Fruit fly (Drosophila melanogaster) whole organism, embryonic: ENCODE results near the gene Nthl1.
A peak's percentile ranks its signal among the peaks of the same experiment; 100 is the strongest.

Experiments
- Blimp-1 ChIP-seq: fragments of 200-800 bp; sonication (Bioruptor generic); optimal IDR thresholded peaks from 3 replicates; lab custom pipeline; 2018; ENCODE audit warnings: missing biosample characterization, missing genetic modification characterization, mild to moderate bottlenecking, moderate library complexity, missing genetic modification reagents
- CG10209 ChIP-seq: fragments of 200-800 bp; sonication (Bioruptor generic); optimal IDR thresholded peaks from 3 replicates; lab custom pipeline; 2017; ENCODE audit warnings: missing biosample characterization, mild to moderate bottlenecking, missing genetic modification characterization, missing genetic modification reagents
- CG12071 ChIP-seq: fragments of 200-800 bp; sonication (Bioruptor generic); optimal IDR thresholded peaks from 3 replicates; lab custom pipeline; 2018; ENCODE audit warnings: missing biosample characterization, mild to moderate bottlenecking, missing genetic modification characterization
- CG12942 ChIP-seq: fragments of 200-800 bp; sonication (Bioruptor generic); optimal IDR thresholded peaks from 3 replicates; lab custom pipeline; 2016; ENCODE audit warnings: missing biosample characterization, missing genetic modification characterization
- CG15011 ChIP-seq: fragments of 200-800 bp; sonication (Bioruptor generic); optimal IDR thresholded peaks from 3 replicates; lab custom pipeline; 2018; ENCODE audit warnings: missing biosample characterization, mild to moderate bottlenecking, missing genetic modification characterization
- CG15696 ChIP-seq: fragments of 200-800 bp; sonication (Bioruptor generic); optimal IDR thresholded peaks from 2 replicates; lab custom pipeline; 2019; ENCODE audit warnings: missing biosample characterization, mild to moderate bottlenecking, missing genetic modification characterization, moderate library complexity
- CG17568 ChIP-seq: fragments of 200-800 bp; sonication (Bioruptor generic); optimal IDR thresholded peaks from 2 replicates; lab custom pipeline; 2018; ENCODE audit warnings: missing biosample characterization, mild to moderate bottlenecking, missing genetic modification characterization, moderate library complexity
- CG1832 ChIP-seq: fragments of 200-800 bp; sonication (Bioruptor generic); optimal IDR thresholded peaks from 2 replicates; lab custom pipeline; 2017; ENCODE audit warnings: missing biosample characterization, mild to moderate bottlenecking, missing genetic modification characterization, inconsistent platforms
- CG33213 ChIP-seq: fragments of 200-800 bp; sonication (Bioruptor generic); optimal IDR thresholded peaks from 3 replicates; lab custom pipeline; 2016; ENCODE audit warnings: missing biosample characterization, missing genetic modification characterization
- CG33557 ChIP-seq: fragments of 200-800 bp; sonication (Bioruptor generic); optimal IDR thresholded peaks from 2 replicates; lab custom pipeline; 2019; ENCODE audit warnings: missing biosample characterization, mild to moderate bottlenecking, missing genetic modification characterization, moderate library complexity
- CG8478 ChIP-seq: fragments of >200 bp; optimal IDR thresholded peaks from 2 replicates; lab custom pipeline; 2018
- CG8944 ChIP-seq: fragments of 200-800 bp; sonication (Bioruptor generic); optimal IDR thresholded peaks from 3 replicates; lab custom pipeline; 2016; ENCODE audit warnings: missing biosample characterization, missing genetic modification characterization
- Chrac-16 ChIP-seq: fragments of 200-800 bp; sonication (Bioruptor generic); optimal IDR thresholded peaks from 3 replicates; lab custom pipeline; 2016; ENCODE audit warnings: missing biosample characterization, missing genetic modification characterization
- D ChIP-seq, 2 experiments: fragments of 200-800 bp in 1 of 2; fragments of >200 bp in 1 of 2; sonication (Bioruptor generic) in 1 of 2; optimal IDR thresholded peaks; 2 replicates in 1 of 2; 3 replicates in 1 of 2; lab custom pipeline; 2017; ENCODE audit warnings: mild to moderate bottlenecking in 1 of 2, missing biosample characterization in 1 of 2, missing genetic modification characterization in 1 of 2, missing genetic modification reagents in 1 of 2
- D19A ChIP-seq: fragments of 200-800 bp; optimal IDR thresholded peaks from 3 replicates; lab custom pipeline; 2019; ENCODE audit warnings: missing biosample characterization, mild to moderate bottlenecking, missing genetic modification characterization, moderate library complexity
- Ets65A ChIP-seq: fragments of 200-800 bp; sonication (Bioruptor generic); peaks from one replicate; lab custom pipeline; 2016; ENCODE audit warnings: missing biosample characterization, missing genetic modification characterization
- Fer1 ChIP-seq: fragments of 200-800 bp; sonication (Bioruptor generic); optimal IDR thresholded peaks from 2 replicates; lab custom pipeline; 2017; ENCODE audit warnings: missing biosample characterization, mild to moderate bottlenecking, missing genetic modification characterization
- Fer2 ChIP-seq: fragments of 200-800 bp; sonication (Bioruptor generic); optimal IDR thresholded peaks from 2 replicates; lab custom pipeline; 2018; ENCODE audit warnings: missing biosample characterization, mild to moderate bottlenecking, missing genetic modification characterization, moderate library complexity
- Fer3 ChIP-seq: fragments of 200-800 bp; sonication (Bioruptor generic); optimal IDR thresholded peaks from 2 replicates; lab custom pipeline; 2018; ENCODE audit warnings: missing biosample characterization, mild to moderate bottlenecking, missing genetic modification characterization, moderate library complexity
- HLH3B ChIP-seq: fragments of 200-800 bp; sonication (Bioruptor generic); IDR thresholded peaks from 2 replicates; pipeline ENCODE4 v1.3.6; 2022; ENCODE audit warnings: missing biosample characterization, missing genetic modification characterization
- HLHmδ ChIP-seq: fragments of 200-800 bp; sonication (Bioruptor generic); optimal IDR thresholded peaks from 2 replicates; lab custom pipeline; 2018; ENCODE audit warnings: missing biosample characterization, mild to moderate bottlenecking, missing genetic modification characterization, moderate library complexity
- Hsf ChIP-seq: fragments of 200-800 bp; sonication (Bioruptor generic); optimal IDR thresholded peaks from 3 replicates; lab custom pipeline; 2016; ENCODE audit warnings: missing biosample characterization, missing genetic modification characterization
- Kr ChIP-seq: fragments of 200-800 bp; sonication (Bioruptor generic); optimal IDR thresholded peaks from 2 replicates; lab custom pipeline; 2017; ENCODE audit warnings: missing biosample characterization, mild to moderate bottlenecking, missing genetic modification characterization
- Oli ChIP-seq: fragments of 200-800 bp; sonication (Bioruptor generic); optimal IDR thresholded peaks from 2 replicates; lab custom pipeline; 2018; ENCODE audit warnings: missing biosample characterization, mild to moderate bottlenecking, missing genetic modification characterization, moderate library complexity
- Tbp ChIP-seq: fragments of >200 bp; optimal IDR thresholded peaks from 2 replicates; lab custom pipeline; 2018; ENCODE audit warnings: missing biosample characterization, missing genetic modification characterization
- Vsx1 ChIP-seq: fragments of 200-800 bp; sonication (Bioruptor generic); optimal IDR thresholded peaks from 2 replicates; lab custom pipeline; 2017; ENCODE audit warnings: missing biosample characterization, mild to moderate bottlenecking, missing genetic modification characterization, missing genetic modification reagents
- ac ChIP-seq: fragments of 200-800 bp; sonication (Bioruptor generic); optimal IDR thresholded peaks from 3 replicates; lab custom pipeline; 2017; ENCODE audit warnings: missing biosample characterization, mild to moderate bottlenecking, missing genetic modification characterization
- az2 ChIP-seq: fragments of 200-800 bp; sonication (Bioruptor generic); optimal IDR thresholded peaks from 3 replicates; lab custom pipeline; 2016; ENCODE audit warnings: missing biosample characterization, missing genetic modification characterization
- bbx ChIP-seq: fragments of 200-800 bp; sonication (Bioruptor generic); IDR thresholded peaks from 2 replicates; pipeline ENCODE4 v1.3.6; 2022; ENCODE audit warnings: missing biosample characterization, missing genetic modification characterization; ENCODE audit not compliant: partially characterized antibody
- cg ChIP-seq: fragments of 200-800 bp; sonication (Bioruptor generic); optimal IDR thresholded peaks from 3 replicates; lab custom pipeline; 2019; ENCODE audit warnings: missing biosample characterization, mild to moderate bottlenecking, missing genetic modification characterization, moderate library complexity
- corto ChIP-seq: fragments of 200-800 bp; sonication (Bioruptor generic); optimal IDR thresholded peaks from 2 replicates; lab custom pipeline; 2016; ENCODE audit warnings: missing biosample characterization, mild to moderate bottlenecking, missing genetic modification characterization, moderate library complexity
- dmrt11E ChIP-seq: fragments of 200-800 bp; sonication (Bioruptor generic); optimal IDR thresholded peaks from 3 replicates; lab custom pipeline; 2018; ENCODE audit warnings: missing biosample characterization, mild to moderate bottlenecking, missing genetic modification characterization, moderate library complexity
- fd102C ChIP-seq: fragments of 200-800 bp; sonication (Bioruptor generic); optimal IDR thresholded peaks from 2 replicates; lab custom pipeline; 2018; ENCODE audit warnings: missing biosample characterization, mild to moderate bottlenecking, missing genetic modification characterization, moderate library complexity
- fd96Cb ChIP-seq: fragments of 200-800 bp; sonication (Bioruptor generic); optimal IDR thresholded peaks from 2 replicates; lab custom pipeline; 2018; ENCODE audit warnings: missing biosample characterization, mild to moderate bottlenecking, missing genetic modification characterization, moderate library complexity
- hth ChIP-seq: fragments of >200 bp; optimal IDR thresholded peaks from 2 replicates; lab custom pipeline; 2017; ENCODE audit warnings: inconsistent platforms
- jing ChIP-seq: fragments of 200-800 bp; sonication (Bioruptor generic); optimal IDR thresholded peaks from 2 replicates; lab custom pipeline; 2018; ENCODE audit warnings: missing biosample characterization, mild to moderate bottlenecking, missing genetic modification characterization
- kay ChIP-seq: fragments of 200-800 bp; sonication (Bioruptor generic); optimal IDR thresholded peaks from 2 replicates; lab custom pipeline; 2016; ENCODE audit warnings: missing biosample characterization, missing genetic modification characterization
- nerfin-2 ChIP-seq: fragments of 200-800 bp; sonication (Bioruptor generic); IDR thresholded peaks from 2 replicates; pipeline ENCODE4 v1.3.6; 2022; ENCODE audit warnings: missing biosample characterization, missing genetic modification characterization; ENCODE audit not compliant: partially characterized antibody
- p53 ChIP-seq: fragments of 200-800 bp; sonication (Bioruptor generic); optimal IDR thresholded peaks from 2 replicates; lab custom pipeline; 2016; ENCODE audit warnings: missing biosample characterization, missing genetic modification characterization
- sd ChIP-seq: fragments of 200-800 bp; sonication (Bioruptor generic); optimal IDR thresholded peaks from 3 replicates; lab custom pipeline; 2018; ENCODE audit warnings: missing biosample characterization, mild to moderate bottlenecking, missing genetic modification characterization, moderate library complexity
- sens ChIP-seq: fragments of 200-800 bp; sonication (Bioruptor generic); peaks from one replicate; lab custom pipeline; 2016; ENCODE audit warnings: missing biosample characterization, missing genetic modification characterization
- slbo ChIP-seq: fragments of 200-800 bp; sonication (Bioruptor generic); IDR thresholded peaks from 2 replicates; pipeline ENCODE4 v1.3.6; 2022; ENCODE audit warnings: missing biosample characterization, missing genetic modification characterization
- so ChIP-seq: fragments of 200-800 bp; sonication (Bioruptor generic); IDR thresholded peaks from 3 replicates; pipeline ENCODE4 v1.3.6; 2022; ENCODE audit warnings: missing biosample characterization, missing genetic modification characterization
- ssp ChIP-seq: fragments of 200-800 bp; sonication (Bioruptor generic); IDR thresholded peaks from 2 replicates; pipeline ENCODE4 v1.3.6; 2022; ENCODE audit warnings: missing biosample characterization, missing genetic modification characterization
- stc ChIP-seq: fragments of 200-800 bp; sonication (Bioruptor generic); IDR thresholded peaks from 2 replicates; pipeline ENCODE4 v1.3.6; 2022; ENCODE audit warnings: missing biosample characterization, missing genetic modification characterization
- tll ChIP-seq, 2 experiments: fragments of 200-800 bp in 1 of 2; fragments of >200 bp in 1 of 2; sonication (Bioruptor generic) in 1 of 2; optimal IDR thresholded peaks; 2 replicates each; lab custom pipeline; 2017 to 2019; ENCODE audit warnings: missing biosample characterization in 2 of 2, missing genetic modification characterization in 2 of 2, mild to moderate bottlenecking in 1 of 2, moderate library complexity in 1 of 2
- unpg ChIP-seq: fragments of 200-800 bp; sonication (Bioruptor generic); optimal IDR thresholded peaks from 3 replicates; lab custom pipeline; 2018; ENCODE audit warnings: missing biosample characterization, mild to moderate bottlenecking, missing genetic modification characterization, moderate library complexity
- vvl ChIP-seq: fragments of 200-800 bp; sonication (Bioruptor generic); IDR thresholded peaks from 2 replicates; pipeline ENCODE4 v1.3.6; 2022; ENCODE audit warnings: missing biosample characterization, missing genetic modification characterization
- wor ChIP-seq: fragments of 200-800 bp; sonication (Bioruptor generic); IDR thresholded peaks from 2 replicates; pipeline ENCODE4 v1.3.6; 2022; ENCODE audit warnings: missing biosample characterization, missing genetic modification characterization

The Nthl1 gene

DNA sequence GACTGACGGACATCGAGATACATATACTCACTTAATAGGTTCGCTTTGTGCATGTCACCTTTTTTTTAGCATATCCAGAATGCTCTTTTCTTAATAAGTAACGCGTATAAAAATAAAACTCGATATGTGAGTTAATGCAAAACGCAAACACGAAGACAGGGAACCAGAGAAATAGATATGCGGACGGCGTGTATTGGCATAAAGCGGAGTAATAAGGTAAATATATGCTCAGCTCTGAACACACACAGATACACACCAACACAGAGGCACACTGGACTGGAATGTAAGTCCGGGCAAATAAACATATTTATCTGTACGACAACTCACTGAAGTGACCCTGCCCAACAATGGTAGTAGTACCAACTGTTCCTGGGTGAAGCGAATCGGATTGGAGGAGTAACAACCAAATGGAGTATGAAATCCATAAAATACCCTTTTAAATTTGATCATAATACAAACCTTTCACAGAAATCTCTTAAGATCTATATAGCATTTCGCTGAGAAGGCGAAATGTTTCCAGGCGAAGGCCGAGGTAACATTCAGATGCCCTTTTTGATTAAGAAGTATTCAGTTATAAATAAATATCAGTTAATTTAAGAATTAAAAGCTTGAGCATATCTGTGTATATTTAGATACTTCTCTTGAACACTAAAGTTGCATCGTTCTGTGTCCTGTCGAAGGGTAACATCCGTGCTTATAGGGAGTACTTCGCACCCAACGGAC, 7.8 kb upstream of the Nthl1 start (continued):
- TF ChIP-seq CG12071 (no peak), CG15011 (GFP tag; lab: Kevin White, UChicago) (peak; percentile 3), fd102C (peak; percentile 50), cg (GFP tag; lab: Kevin White, UChicago) (peak; percentile 10), slbo (GFP tag; lab: Robert Waterston, UW) (no peak), Tbp (no peak), stc (GFP tag; lab: Robert Waterston, UW) (no peak), CG10209 (GFP tag; lab: Kevin White, UChicago) (peak; percentile 30), CG33213 (GFP tag; lab: Kevin White, UChicago) (peak; percentile 20)
- TF ChIP-seq, all 482 proteins: peak for 33

DNA sequence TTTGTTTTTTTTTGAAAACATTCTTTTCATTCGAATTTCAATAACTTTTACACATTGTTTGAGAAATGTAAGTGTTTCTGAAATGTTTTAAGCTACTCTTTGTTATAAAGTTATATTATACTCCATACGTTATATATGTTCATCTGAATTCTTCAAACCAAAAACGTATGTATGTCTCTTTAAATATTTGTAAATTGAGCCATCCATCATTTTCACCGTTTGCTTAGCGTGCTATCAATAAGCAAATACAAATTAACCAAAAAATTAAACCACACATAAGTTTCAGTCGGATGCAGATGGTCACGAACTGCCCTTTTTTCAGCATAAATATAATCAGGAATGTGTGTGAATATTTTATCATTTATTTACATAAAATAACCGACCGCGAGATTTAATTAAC, 7.0 kb upstream of the Nthl1 start:
- no peak for TF ChIP-seq wor (GFP tag; lab: Robert Waterston, UW)
- TF ChIP-seq unpg (GFP tag; lab: Kevin White, UChicago), result no peak
- TF ChIP-seq CG15696 (tag; lab: Kevin White, UChicago), result peak; percentile 38
- TF ChIP-seq ssp (GFP tag; lab: Robert Waterston, UW), result no peak
- peak; percentile 11 for TF ChIP-seq D19A
- no peak for TF ChIP-seq Fer3 (tag; lab: Kevin White, UChicago)
- peak; percentile 35 for TF ChIP-seq ac (GFP tag; lab: Kevin White, UChicago)
- no peak for TF ChIP-seq Oli (tag; lab: Kevin White, UChicago)
- peak; percentile 60 for TF ChIP-seq sens (GFP tag; lab: Kevin White, UChicago)
- no peak for TF ChIP-seq D (optimal IDR thresholded peaks at IDR 0.05; lab: Kevin White, UChicago)
- no peak for TF ChIP-seq D (GFP tag; optimal IDR thresholded peaks at IDR 0.05; lab: Kevin White, UChicago)
- no peak for TF ChIP-seq jing (GFP tag; lab: Kevin White, UChicago)
- TF ChIP-seq CG33557 (GFP tag; lab: Kevin White, UChicago), result peak; percentile 3
- TF ChIP-seq hth (lab: Kevin White, UChicago), result no peak
- TF ChIP-seq Vsx1 (GFP tag; lab: Kevin White, UChicago), result no peak
- TF ChIP-seq CG8944, result no peak
- TF ChIP-seq CG17568 (GFP tag; lab: Kevin White, UChicago), result no peak
- no peak for TF ChIP-seq so
- no peak for TF ChIP-seq bbx (GFP tag; lab: Robert Waterston, UW)
- TF ChIP-seq p53 (GFP tag; lab: Kevin White, UChicago), result no peak
- no peak for TF ChIP-seq sd (tag; lab: Kevin White, UChicago)
- no peak for TF ChIP-seq Blimp-1
- TF ChIP-seq az2 (GFP tag; lab: Kevin White, UChicago), result no peak
- TF ChIP-seq dmrt11E (tag; lab: Kevin White, UChicago), result peak; percentile 13
- TF ChIP-seq tll (GFP tag; optimal IDR thresholded peaks at IDR 0.05; lab: Kevin White, UChicago), result no peak
- TF ChIP-seq CG12942, result no peak
- TF ChIP-seq kay (GFP tag; lab: Kevin White, UChicago), result no peak
- no peak for TF ChIP-seq fd96Cb (tag; lab: Kevin White, UChicago)
- TF ChIP-seq vvl (GFP tag; lab: Robert Waterston, UW), result no peak
- TF ChIP-seq CG8478 (lab: Kevin White, UChicago), result no peak
- no peak for TF ChIP-seq Kr (GFP tag; lab: Kevin White, UChicago)
- TF ChIP-seq Ets65A (GFP tag; lab: Kevin White, UChicago), result no peak
- TF ChIP-seq HLHmδ (GFP tag; lab: Kevin White, UChicago), result no peak
- TF ChIP-seq HLH3B (GFP tag; lab: Robert Waterston, UW), result no peak
- no peak for TF ChIP-seq Chrac-16 (GFP tag; lab: Kevin White, UChicago)
- no peak for TF ChIP-seq Hsf (GFP tag; lab: Kevin White, UChicago)
- no peak for TF ChIP-seq Fer1 (GFP tag; lab: Kevin White, UChicago)
- TF ChIP-seq Fer2 (tag; lab: Kevin White, UChicago), result no peak
- no peak for TF ChIP-seq corto (GFP tag; lab: Kevin White, UChicago)
- TF ChIP-seq CG1832, result no peak
- TF ChIP-seq nerfin-2 (GFP tag; lab: Robert Waterston, UW), result no peak
